Worm (Caenorhabditis elegans) whole organism, L4 larva: ENCODE measurements around the gene die-1.

Source experiments
- ama-1 ChIP-seq: fragments of 150-350 bp; optimal IDR thresholded peaks from 2 replicates; lab custom pipeline; 2014; ENCODE audit warnings: inconsistent platforms, mixed read lengths
- fkh-10 ChIP-seq: fragments of 150-350 bp; optimal IDR thresholded peaks from 2 replicates; lab custom pipeline; 2014; ENCODE audit warnings: missing biosample characterization, missing genetic modification reagents, missing genetic modification characterization
- hlh-11 ChIP-seq: fragments of 200-800 bp; sonication (Bioruptor generic); optimal IDR thresholded peaks from 2 replicates; lab custom pipeline; 2018; ENCODE audit warnings: mild to moderate bottlenecking, missing genetic modification characterization, missing compliant biosample characterization
- hlh-30 ChIP-seq: sonication (generic microtip); optimal IDR thresholded peaks from 2 replicates; lab custom pipeline; 2017; ENCODE audit warnings: antibody characterized with exemption, mild to moderate bottlenecking, missing genetic modification characterization, missing compliant biosample characterization; ENCODE audit not compliant: insufficient read depth
- lin-15B ChIP-seq: fragments of 150-350 bp; sonication (generic microtip); optimal IDR thresholded peaks from 3 replicates; lab custom pipeline; 2014; ENCODE audit warnings: missing biosample characterization, missing genetic modification characterization
- nhr-11 ChIP-seq: fragments of 150-350 bp; optimal IDR thresholded peaks from 2 replicates; lab custom pipeline; 2014; ENCODE audit warnings: missing biosample characterization, missing genetic modification characterization
- skn-1 ChIP-seq: fragments of 150-350 bp; optimal IDR thresholded peaks from 2 replicates; lab custom pipeline; 2014; ENCODE audit warnings: missing biosample characterization, missing genetic modification characterization
- unc-39 ChIP-seq: sonication (generic microtip); optimal IDR thresholded peaks from 2 replicates; lab custom pipeline; 2017; ENCODE audit warnings: missing biosample characterization, missing genetic modification characterization

ce11 chrII:10035425-10035824 is 32.3 kb downstream of the die-1 start:
- TF ChIP-seq skn-1 (tag; lab: Kevin White, UChicago) = no peak
- no peak for TF ChIP-seq fkh-10 (GFP tag; lab: Kevin White, UChicago)
- no peak for TF ChIP-seq ama-1 (lab: Kevin White, UChicago)
- TF ChIP-seq hlh-11 = no peak
- TF ChIP-seq unc-39 (tag; lab: Kevin White, UChicago) = no peak
- no peak for TF ChIP-seq hlh-30 (tag; lab: Kevin White, UChicago)
- no peak for TF ChIP-seq nhr-11
- TF ChIP-seq lin-15B = no peak
